Worm (Caenorhabditis elegans) whole organism, L4 larva: ENCODE results near the gene Y46H3D.1.

ENCODE experiments used
- duxl-1 ChIP-seq: sonication (generic microtip); optimal IDR thresholded peaks from 2 replicates; lab custom pipeline; 2016; ENCODE audit warnings: mild to moderate bottlenecking, missing genetic modification characterization, moderate library complexity, missing compliant biosample characterization; ENCODE audit not compliant: poor library complexity
- fkh-10 ChIP-seq: fragments of 150-350 bp; optimal IDR thresholded peaks from 2 replicates; lab custom pipeline; 2014; ENCODE audit warnings: missing biosample characterization, missing genetic modification reagents, missing genetic modification characterization
- sdz-12 ChIP-seq: fragments of 200-800 bp; sonication (Bioruptor generic); optimal IDR thresholded peaks from 2 replicates; lab custom pipeline; 2018; ENCODE audit warnings: mild to moderate bottlenecking, missing genetic modification characterization, missing compliant biosample characterization
- snpc-1.2 ChIP-seq: fragments of 200-800 bp; sonication (Bioruptor generic); IDR thresholded peaks from 2 replicates; pipeline ENCODE4 v1.3.6; 2022; ENCODE audit warnings: missing genetic modification reagents, missing genetic modification characterization, missing compliant biosample characterization

DNA sequence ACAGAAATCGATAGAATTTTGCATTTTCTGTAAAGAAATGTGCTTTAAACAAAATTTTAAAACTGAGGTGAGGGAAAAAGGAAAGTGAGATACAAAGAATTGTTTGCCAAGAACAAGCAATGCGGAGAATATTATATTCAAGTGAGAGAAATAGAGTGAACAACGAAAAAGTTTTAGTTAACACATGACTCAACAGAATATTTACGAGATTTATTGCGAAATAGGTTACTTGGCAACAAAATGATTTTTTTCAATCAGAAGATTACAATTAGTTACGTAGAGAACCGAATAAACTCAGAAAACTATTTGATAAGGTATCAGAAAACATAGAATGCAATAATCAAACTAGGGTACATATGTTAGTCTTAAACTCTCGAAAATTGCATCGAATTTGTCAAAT lies 20.8 kb upstream of the Y46H3D.1 start, which contains the start of gene nhr-117:
- TF ChIP-seq sdz-12 (GFP tag; lab: Kevin White, UChicago) (no peak), duxl-1 (tag; lab: Kevin White, UChicago) (no peak), fkh-10 (GFP tag; lab: Kevin White, UChicago) (no peak), snpc-1.2 (no peak)
